Fruit fly (Drosophila melanogaster) whole organism, prepupa: Measurements from ENCODE around the gene PH4alphaNE2.

ENCODE experiments used
- CG11762 ChIP-seq: fragments of 200-800 bp; sonication (Bioruptor generic); optimal IDR thresholded peaks from 3 replicates; lab custom pipeline; 2016; ENCODE audit warnings: missing biosample characterization, missing genetic modification characterization; ENCODE audit not compliant: insufficient read depth
- CG6163 ChIP-seq: fragments of 200-800 bp; sonication (Bioruptor generic); IDR thresholded peaks from 3 replicates; pipeline ENCODE4 v1.3.6; 2022; ENCODE audit warnings: missing biosample characterization, missing genetic modification characterization

DNA sequence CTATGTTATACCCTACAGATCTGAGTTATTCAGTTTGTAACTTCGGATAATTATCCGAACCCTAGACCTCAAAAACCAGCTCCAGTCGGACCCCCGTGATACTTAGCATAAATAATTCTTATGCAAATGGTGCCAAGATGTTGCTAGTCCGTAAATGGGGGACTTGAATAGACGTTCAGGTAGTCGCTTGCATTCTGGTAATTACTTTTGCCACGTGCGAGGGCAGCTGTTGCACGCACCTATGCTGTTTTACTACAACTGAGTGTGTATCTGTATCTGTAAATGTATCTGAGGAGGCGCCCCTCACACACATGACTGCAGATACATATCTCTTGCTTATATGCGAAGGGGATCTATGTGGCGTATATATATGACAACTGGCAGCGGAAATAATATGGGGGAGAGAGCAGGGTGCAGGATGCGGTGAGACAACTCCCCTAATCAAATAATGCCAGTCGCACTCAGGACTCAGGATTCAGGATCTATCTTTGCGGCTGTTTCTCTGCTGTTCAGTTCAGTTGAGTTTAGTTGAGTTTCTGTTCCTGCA is 37.3 kb downstream of the PH4alphaNE2 start:
- TF ChIP-seq CG11762 (GFP tag; lab: Kevin White, UChicago): no peak
- TF ChIP-seq CG6163 (GFP tag; lab: Robert Waterston, UW): no peak
